Fruit fly (Drosophila melanogaster): ENCODE data around the gene CG17193.
A peak's percentile ranks its signal among the peaks of the same experiment; 100 is the strongest.

Gene CG17193

DNA sequence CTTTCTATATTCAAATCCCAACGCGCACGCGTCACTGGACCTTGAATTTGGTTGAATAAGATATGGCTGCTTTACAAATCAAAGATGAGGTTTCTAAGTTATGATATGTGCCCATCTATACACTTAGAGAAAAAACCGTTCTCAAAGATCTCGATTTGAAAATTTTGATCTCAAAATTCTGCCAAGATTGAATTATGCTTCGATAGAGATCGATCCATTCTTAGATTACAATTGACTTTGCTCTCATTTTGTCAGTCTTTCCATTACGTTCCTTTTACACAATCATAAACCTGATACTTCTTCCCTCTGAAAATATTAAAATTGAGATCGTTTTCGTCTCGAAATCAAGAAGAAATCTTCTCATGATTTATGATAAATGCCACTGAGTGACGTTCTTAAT is 43.2 kb downstream of the CG17193 start:
- TF ChIP-seq pan (optimal IDR thresholded peaks at IDR 0.05) (no peak), usp (GFP tag; optimal IDR thresholded peaks at IDR 0.05) (no peak), Myc (optimal IDR thresholded peaks at IDR 0.05) (no peak), woc (GFP tag; optimal IDR thresholded peaks at IDR 0.05) (no peak), Hnf4 (GFP tag; optimal IDR thresholded peaks at IDR 0.05) (no peak)

dm6 chr3R:20010942-20011341 is 45.0 kb downstream of the CG17193 start:
- TF ChIP-seq Sp1 (GFP tag; optimal IDR thresholded peaks at IDR 0.05) (no peak), Dfd (GFP tag; optimal IDR thresholded peaks at IDR 0.05) (peak; percentile 94)

DNA sequence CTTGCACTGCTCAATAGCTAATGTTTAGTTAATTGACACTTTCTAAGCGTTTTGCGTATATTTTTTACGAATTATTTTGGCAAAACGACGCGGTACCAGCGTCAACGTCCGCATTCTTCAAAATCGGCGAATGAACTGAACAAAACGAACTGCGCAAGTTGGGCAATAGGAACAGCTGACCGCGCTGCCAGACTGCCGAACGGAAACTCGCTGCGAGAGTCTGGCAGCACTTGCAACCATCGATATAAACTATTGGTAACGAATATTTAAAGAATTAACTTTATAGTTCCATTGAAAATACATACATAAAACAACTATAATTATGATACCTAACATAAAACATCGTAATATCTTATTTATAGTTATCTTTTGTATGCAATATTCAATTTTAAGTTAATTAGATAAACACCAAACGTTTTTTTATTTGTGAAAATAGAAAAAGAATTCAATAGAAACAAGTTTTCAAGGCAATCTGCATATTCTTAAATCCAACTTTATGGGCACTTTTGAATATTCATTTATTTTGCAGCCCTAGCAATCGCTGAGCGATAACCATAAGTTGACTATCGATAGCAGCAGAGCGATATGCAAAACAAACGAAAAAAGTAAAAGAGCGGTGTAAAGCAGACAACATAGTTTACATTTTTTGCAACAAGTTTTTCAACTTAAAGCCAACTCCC is 47.4 kb downstream of the CG17193 start, which contains the start of the genes Hs6st and MED25:
TSS of gene Hs6st (minus strand) at position 141 of the 680 bp plus-strand sequence.
TSS of gene MED25 (plus strand) at position 576 of the 680 bp plus-strand sequence.
- TF ChIP-seq psq (GFP tag; optimal IDR thresholded peaks at IDR 0.05) (peak; percentile 98), Hnf4 (GFP tag; optimal IDR thresholded peaks at IDR 0.05) (no peak), foxo (GFP tag; optimal IDR thresholded peaks at IDR 0.05) (no peak), pan (optimal IDR thresholded peaks at IDR 0.05) (no peak), Abd-B (GFP tag; optimal IDR thresholded peaks at IDR 0.05) (no peak), sage (GFP tag; optimal IDR thresholded peaks at IDR 0.05) (no peak), Mio (GFP tag; optimal IDR thresholded peaks at IDR 0.05) (no peak), tai (GFP tag; optimal IDR thresholded peaks at IDR 0.05) (no peak), ey (GFP tag; optimal IDR thresholded peaks at IDR 0.05) (no peak), Vsx2 (GFP tag; optimal IDR thresholded peaks at IDR 0.05; ENCODE audit: partially characterized antibody) (no peak), Jra (GFP tag; optimal IDR thresholded peaks at IDR 0.05) (no peak), dmrt93B (GFP tag; optimal IDR thresholded peaks at IDR 0.05) (peak; percentile 41), jim (GFP tag; optimal IDR thresholded peaks at IDR 0.05) (no peak), brk (GFP tag; optimal IDR thresholded peaks at IDR 0.05) (no peak), woc (GFP tag; optimal IDR thresholded peaks at IDR 0.05) (no peak), HLH106 (tag; optimal IDR thresholded peaks at IDR 0.05) (peak; percentile 34), lola (GFP tag; optimal IDR thresholded peaks at IDR 0.05) (no peak), N (GFP tag; optimal IDR thresholded peaks at IDR 0.05) (no peak), OdsH (GFP tag; optimal IDR thresholded peaks at IDR 0.05) (no peak), Myc (optimal IDR thresholded peaks at IDR 0.05) (no peak), sv (GFP tag; optimal IDR thresholded peaks at IDR 0.05) (peak; percentile 32), Hr83 (GFP tag; optimal IDR thresholded peaks at IDR 0.05; ENCODE audit: poor library complexity, severe bottlenecking) (peak; percentile 70), Hr78 (GFP tag; optimal IDR thresholded peaks at IDR 0.05) (no peak), CrebA (GFP tag; optimal IDR thresholded peaks at IDR 0.05; ENCODE audit: borderline replicate concordance) (no peak), Dfd (GFP tag; optimal IDR thresholded peaks at IDR 0.05) (no peak), GATAd (GFP tag; optimal IDR thresholded peaks at IDR 0.05) (no peak), Dif (GFP tag; optimal IDR thresholded peaks at IDR 0.05; ENCODE audit: partially characterized antibody) (no peak), usp (GFP tag; optimal IDR thresholded peaks at IDR 0.05) (no peak), Rel (GFP tag; optimal IDR thresholded peaks at IDR 0.05) (no peak), Rel (tag; optimal IDR thresholded peaks at IDR 0.05) (no peak), rgr (GFP tag; optimal IDR thresholded peaks at IDR 0.05) (no peak), Sp1 (GFP tag; optimal IDR thresholded peaks at IDR 0.05) (peak; percentile 37), CG9705 (GFP tag; optimal IDR thresholded peaks at IDR 0.05) (peak; percentile 40), fru (GFP tag; optimal IDR thresholded peaks at IDR 0.05) (peak; percentile 17), dl (GFP tag; optimal IDR thresholded peaks at IDR 0.05; ENCODE audit: insufficient read depth in 1 of 2, partially characterized antibody in 2 of 2) (no peak), CG32264 (GFP tag; optimal IDR thresholded peaks at IDR 0.05) (no peak), dsf (GFP tag; optimal IDR thresholded peaks at IDR 0.05; ENCODE audit: borderline replicate concordance) (no peak), br (GFP tag; optimal IDR thresholded peaks at IDR 0.05) (no peak), h (GFP tag; optimal IDR thresholded peaks at IDR 0.05) (peak; percentile 71)

Measured in whole organism, wandering third instar larva.